Worm (Caenorhabditis elegans): ENCODE measurements around the gene del-10.
A peak's percentile ranks its signal among the peaks of the same experiment; 100 is the strongest.

del-10 gene

DNA sequence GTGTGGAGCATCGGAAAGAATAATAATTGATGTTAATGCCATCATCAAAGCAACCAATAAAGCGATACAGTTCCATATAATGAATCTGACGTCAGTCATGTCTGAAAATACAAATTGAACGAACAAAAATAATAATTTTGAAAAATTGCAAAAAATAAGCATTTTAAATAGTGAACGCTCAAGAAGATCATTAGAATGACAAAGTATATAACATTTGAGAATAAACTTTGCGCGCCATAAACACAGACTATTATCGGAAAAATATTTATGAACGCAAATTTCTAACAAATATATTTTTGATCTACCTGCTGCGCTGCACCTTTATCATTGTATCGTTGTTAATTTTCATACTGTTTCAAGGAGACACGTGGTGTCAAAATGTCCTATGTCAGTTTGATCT lies 19.5 kb upstream of the del-10 start, which contains the start of gene R05G9.3:
Gene R05G9.3, minus strand, starts transcription at position 101 of the 400 bp plus-strand sequence.
- TF ChIP-seq him-1 (tag; optimal IDR thresholded peaks at IDR 0.05), result no peak
- TF ChIP-seq dao-5 (tag; optimal IDR thresholded peaks at IDR 0.05), result no peak

DNA sequence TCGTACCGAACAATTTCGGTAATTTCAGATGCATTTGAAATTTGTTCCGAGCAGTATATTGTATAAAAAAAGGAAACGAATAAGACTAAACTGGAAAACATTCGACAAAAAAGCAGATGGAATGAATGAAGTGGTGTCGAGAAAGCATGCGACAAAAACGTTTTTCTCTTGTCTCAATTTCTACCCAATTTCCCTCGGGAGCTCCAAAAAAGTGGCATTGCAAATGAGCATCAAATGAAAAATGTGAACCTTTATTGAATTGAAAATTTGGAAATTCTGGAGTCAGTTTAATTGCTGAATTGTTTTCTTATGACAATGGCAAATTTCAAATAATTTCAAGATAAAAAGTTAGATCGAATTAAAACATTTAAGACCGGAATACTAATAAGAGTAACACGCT lies 18.2 kb upstream of the del-10 start, which contains the start of gene R05G9.5:
Gene R05G9.5, minus strand, starts transcription at position 101 of the 400 bp plus-strand sequence.
- TF ChIP-seq dao-5 (tag; optimal IDR thresholded peaks at IDR 0.05), result no peak
- no peak for TF ChIP-seq W03F9.2 (tag; optimal IDR thresholded peaks at IDR 0.05)
- TF ChIP-seq him-1 (tag; optimal IDR thresholded peaks at IDR 0.05), result no peak

DNA sequence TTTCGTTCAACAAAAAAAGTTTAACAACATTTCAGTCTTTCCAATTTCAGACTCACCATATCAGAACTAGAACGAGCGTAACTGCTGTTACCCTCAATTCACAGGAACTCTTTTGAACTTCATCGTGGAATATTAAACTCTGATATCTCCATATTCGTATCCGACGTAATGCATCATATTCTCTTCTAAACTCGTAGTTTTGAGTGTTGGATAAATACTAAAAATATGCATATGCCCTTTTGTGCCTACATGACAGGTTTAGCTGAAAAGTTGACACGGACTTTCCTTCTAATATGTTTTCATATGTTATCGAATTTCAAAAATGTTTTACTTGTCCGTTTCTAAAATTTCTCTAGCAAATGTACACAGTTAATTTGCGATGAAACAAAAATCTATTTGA lies 17.1 kb upstream of the del-10 start, which contains the start of gene twk-49:
Gene twk-49, minus strand, starts transcription at position 101 of the 400 bp plus-strand sequence.
- TF ChIP-seq dao-5 (tag; optimal IDR thresholded peaks at IDR 0.05) (no peak), W03F9.2 (tag; optimal IDR thresholded peaks at IDR 0.05) (no peak), him-1 (tag; optimal IDR thresholded peaks at IDR 0.05) (no peak)

DNA sequence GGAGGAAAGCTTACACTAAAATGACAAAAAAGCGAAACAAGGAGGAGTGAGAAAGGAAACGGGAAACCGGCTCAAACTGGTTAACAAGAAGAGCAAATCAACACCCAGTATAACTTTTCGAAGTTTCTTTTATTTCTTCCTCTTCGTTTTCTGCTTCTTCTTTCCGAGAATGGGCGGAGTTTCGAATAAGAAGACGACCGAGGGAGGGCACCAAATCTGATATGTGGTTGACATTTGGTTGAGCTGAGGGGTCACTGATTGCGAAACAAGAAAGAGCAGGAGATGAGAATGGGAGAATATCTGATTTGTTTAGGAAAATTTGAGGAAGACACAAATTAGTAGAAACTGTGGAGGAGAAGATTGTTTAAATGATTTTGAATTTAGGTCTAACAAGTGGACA lies 16.7 kb upstream of the del-10 start:
- TF ChIP-seq dao-5 (tag; optimal IDR thresholded peaks at IDR 0.05) (no peak), him-1 (tag; optimal IDR thresholded peaks at IDR 0.05) (no peak), W03F9.2 (tag; optimal IDR thresholded peaks at IDR 0.05) (no peak)

DNA sequence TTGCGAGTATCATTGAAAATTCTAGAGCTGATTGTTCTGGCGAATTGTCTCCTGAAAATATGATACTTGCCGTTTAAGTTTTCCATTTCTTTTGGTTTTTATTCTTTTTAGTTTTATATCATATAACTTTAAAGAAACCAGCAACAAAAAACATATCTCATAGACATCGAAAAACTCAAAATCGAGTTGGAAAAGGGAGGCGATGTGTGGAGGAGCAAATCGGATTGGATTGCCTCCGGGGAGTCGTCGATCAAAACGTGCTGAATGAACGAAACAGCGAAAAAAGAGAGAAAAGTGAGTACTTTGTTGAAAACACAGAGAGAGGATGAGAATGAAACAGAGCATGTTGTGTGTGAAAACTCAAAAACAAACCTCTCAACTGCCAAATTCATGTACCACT lies 15.2 kb upstream of the del-10 start:
- TF ChIP-seq W03F9.2 (tag; optimal IDR thresholded peaks at IDR 0.05) (no peak), dao-5 (tag; optimal IDR thresholded peaks at IDR 0.05) (no peak), him-1 (tag; optimal IDR thresholded peaks at IDR 0.05) (no peak)

DNA sequence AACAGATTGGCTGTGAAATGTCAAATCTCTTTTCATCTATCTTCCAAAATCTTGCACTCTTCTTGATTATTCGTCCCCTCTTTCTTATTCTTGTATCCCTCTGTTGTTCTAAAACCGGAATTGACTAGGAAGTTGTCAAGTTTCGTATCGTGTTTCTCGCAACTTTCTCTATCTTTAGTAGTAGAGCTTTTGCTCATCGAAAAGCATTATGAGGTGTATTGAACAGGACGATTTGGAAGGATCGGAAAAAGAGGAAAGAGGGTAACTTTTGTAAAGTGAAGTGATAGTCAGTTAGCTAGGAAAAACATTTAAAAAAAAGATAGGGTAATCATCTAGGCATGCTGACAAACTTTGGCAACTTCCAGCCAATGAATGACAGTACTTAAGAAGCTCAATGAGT lies 14.6 kb upstream of the del-10 start:
- no peak for TF ChIP-seq dao-5 (tag; optimal IDR thresholded peaks at IDR 0.05)
- no peak for TF ChIP-seq him-1 (tag; optimal IDR thresholded peaks at IDR 0.05)
- TF ChIP-seq W03F9.2 (tag; optimal IDR thresholded peaks at IDR 0.05), result no peak

DNA sequence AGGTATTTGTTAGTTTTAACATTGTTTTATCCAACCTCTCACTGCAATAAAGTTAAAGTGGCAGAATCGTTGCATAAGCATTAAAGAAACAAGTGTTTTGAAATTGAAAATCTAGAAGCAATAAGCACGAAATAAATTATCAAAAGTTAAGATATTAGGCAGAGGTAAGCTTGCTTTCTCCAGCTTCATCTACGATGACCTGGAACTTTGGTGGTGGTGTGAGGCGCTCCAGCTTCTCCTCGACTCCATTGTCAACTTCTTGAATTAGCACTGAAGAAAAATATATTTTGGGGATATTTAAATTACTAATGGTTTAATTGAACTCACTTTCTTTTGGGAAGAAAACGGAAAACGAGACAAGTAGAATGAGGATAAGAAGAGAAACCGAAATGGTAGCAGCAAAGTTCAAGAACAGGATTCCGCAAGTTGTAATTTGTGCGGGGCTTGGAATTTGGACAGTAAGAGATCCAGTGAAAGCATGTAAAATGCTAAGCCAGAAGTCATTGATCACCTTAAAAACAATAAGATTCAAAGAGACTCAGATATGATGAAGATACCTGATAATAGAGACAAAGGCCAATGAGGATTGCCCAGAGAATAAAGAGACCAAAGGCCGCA lies 11.9 kb upstream of the del-10 start:
- TF ChIP-seq W03F9.2 (tag; optimal IDR thresholded peaks at IDR 0.05) (no peak), him-1 (tag; optimal IDR thresholded peaks at IDR 0.05) (no peak), dao-5 (tag; optimal IDR thresholded peaks at IDR 0.05) (no peak)

DNA sequence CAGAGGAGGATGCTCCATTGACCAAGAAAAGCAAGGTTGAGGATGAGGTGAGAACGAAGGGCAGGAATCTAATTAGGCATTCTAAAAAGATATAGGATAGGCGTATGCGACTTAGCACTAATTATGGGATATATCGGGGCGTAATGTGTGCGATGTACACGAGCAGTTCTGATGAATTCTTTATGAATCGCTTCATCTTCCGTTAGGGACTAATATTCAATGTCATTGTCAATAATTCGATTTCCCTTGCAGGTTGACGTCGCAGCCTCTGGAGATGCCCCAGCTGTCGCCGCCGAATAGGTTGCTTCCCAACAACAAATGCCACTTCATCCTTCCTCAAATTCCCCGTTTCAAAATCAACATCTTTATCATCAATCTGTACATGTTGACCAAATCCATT lies 11.2 kb upstream of the del-10 start:
- TF ChIP-seq W03F9.2 (tag; optimal IDR thresholded peaks at IDR 0.05) (no peak), him-1 (tag; optimal IDR thresholded peaks at IDR 0.05) (no peak), dao-5 (tag; optimal IDR thresholded peaks at IDR 0.05) (no peak)

DNA sequence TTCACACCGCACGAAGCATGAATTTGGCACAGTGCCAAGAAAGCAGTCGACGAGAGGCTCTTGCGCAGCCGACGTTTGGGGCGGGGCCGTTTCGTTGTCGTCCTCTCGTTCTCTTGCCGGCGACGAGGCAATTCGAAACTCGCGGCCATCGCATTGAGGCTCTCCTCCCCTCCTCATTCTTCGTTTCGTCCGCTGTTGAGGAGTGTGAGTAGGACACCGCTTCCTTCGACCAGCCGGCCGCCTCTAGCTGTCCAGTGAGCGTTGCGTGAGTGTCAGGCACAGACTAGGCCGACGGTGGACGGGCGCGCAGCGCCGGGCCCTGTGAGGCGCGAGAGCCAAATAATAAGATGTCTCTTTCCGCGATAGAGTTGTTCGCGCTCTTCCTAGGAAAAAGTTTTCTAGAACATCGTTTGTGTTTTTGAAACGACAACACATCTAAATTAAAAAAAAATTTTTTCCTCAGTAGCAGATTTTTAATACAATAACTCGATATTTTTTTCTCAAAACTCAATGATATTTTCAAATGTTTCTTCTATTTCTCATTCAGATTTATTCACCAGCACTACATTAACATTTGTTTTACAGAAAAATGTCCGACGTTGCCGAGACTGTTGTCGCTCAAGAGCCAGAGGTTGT lies 10.0 kb upstream of the del-10 start, which contains the start of the genes T28D9.11 and T28D9.1:
Gene T28D9.11, minus strand, starts transcription at position 177 of the 636 bp plus-strand sequence.
Gene T28D9.1, plus strand, starts transcription at position 586 of the 636 bp plus-strand sequence.
- TF ChIP-seq him-1 (tag; optimal IDR thresholded peaks at IDR 0.05), result peak; percentile 63
- TF ChIP-seq W03F9.2 (tag; optimal IDR thresholded peaks at IDR 0.05), result no peak
- no peak for TF ChIP-seq dao-5 (tag; optimal IDR thresholded peaks at IDR 0.05)

DNA sequence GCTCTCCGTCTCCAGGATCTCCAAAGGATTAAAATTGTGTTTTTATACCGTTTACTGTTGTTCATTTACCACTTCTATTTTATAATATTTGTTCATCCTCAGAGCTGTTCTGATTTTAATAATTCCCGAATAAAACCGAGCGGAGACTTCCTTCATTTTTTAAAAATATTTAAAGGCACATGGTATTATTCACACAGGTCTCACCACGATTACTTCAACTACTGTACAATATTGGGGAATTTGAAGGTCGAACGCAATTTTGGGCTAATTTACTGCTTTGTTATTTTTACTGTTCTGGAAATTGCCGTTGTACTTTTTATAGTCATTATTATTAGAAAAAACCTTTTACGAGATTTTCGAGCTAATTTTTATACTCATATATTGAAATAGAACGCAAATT lies 9.3 kb upstream of the del-10 start:
- TF ChIP-seq him-1 (tag; optimal IDR thresholded peaks at IDR 0.05), result no peak
- TF ChIP-seq dao-5 (tag; optimal IDR thresholded peaks at IDR 0.05), result no peak
- no peak for TF ChIP-seq W03F9.2 (tag; optimal IDR thresholded peaks at IDR 0.05)

DNA sequence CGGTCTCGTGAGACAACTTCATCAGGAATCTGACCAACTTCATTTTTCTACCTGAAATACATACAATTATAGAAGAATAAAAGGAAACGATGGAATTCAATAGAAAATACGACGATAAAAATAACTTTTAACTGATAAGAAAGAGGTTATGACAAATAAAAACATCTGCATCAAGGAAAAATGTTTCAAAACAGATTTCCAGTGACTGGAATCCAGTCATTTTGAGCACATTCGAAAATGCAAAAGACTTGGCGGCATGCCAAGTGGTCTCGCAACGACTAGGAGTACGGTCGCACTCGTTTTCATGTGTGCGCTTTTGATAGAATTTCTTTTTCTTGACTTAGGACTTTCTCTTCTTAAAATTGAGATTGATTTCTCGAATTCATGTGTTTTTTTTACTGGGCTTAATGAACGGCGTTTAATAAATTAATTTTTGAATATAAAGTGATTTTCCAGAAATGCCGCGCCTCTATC lies 7.8 kb upstream of the del-10 start, which contains the start of the genes snr-3 and rsp-5:
Gene snr-3, minus strand, starts transcription at position 51 of the 474 bp plus-strand sequence.
Gene rsp-5, plus strand, starts transcription at position 455 of the 474 bp plus-strand sequence.
- TF ChIP-seq dao-5 (tag; optimal IDR thresholded peaks at IDR 0.05) (no peak), him-1 (tag; optimal IDR thresholded peaks at IDR 0.05) (peak; percentile 7), W03F9.2 (tag; optimal IDR thresholded peaks at IDR 0.05) (peak; percentile 70)

DNA sequence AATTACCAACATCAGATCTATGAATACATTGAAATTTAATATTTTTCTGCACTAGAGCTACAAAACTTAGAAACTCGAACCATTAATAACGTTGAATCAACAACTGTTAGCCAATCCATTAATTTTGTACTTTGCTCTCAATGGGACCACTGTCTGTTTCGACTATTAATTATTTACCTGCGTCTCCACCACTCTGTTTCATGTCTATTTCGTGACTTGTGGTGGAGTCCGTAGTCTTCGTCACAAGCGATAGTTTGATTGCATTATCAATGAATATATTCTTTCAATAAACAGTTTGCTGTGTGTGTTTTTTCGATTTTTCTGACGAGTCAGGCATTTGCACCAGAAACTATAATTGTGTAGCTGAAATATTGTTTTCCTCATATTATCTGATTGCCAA lies 4.4 kb upstream of the del-10 start:
- no peak for TF ChIP-seq W03F9.2 (tag; optimal IDR thresholded peaks at IDR 0.05)
- TF ChIP-seq dao-5 (tag; optimal IDR thresholded peaks at IDR 0.05), result no peak
- no peak for TF ChIP-seq him-1 (tag; optimal IDR thresholded peaks at IDR 0.05)

DNA sequence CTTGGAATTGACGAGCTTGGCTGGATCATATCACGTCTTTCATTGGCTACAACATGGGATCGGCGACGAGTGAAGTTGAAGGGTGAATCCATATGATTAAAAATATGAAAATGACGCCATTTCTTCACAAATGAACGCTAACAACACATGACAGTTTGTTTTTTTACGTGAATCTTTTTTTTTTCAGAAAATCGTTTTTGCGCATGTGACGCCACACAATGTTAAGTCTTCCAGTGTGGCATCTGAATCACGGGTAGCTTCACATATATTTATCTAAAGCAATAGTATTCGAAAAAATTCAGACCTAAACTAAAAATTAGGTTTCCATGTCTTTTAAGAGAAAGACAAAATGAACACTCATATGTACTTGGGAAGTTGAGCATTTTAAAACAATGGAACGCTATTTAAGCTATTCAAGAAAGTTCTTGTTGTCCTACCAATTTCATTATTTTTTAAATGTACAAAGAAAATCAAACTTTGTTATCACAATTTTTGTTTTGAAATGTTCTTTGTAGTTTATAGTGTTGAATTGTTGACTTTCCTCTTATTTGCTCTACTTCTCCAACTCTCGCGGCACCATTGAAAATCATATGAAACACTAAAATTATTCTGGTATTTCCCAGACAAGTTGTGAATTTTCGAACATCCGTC lies 3.1 kb upstream of the del-10 start, which contains the start of the genes lido-16 and plpp-1.2:
Gene lido-16, minus strand, starts transcription at position 101 of the 651 bp plus-strand sequence.
Gene plpp-1.2, plus strand, starts transcription at position 601 of the 651 bp plus-strand sequence.
- no peak for TF ChIP-seq him-1 (tag; optimal IDR thresholded peaks at IDR 0.05)
- TF ChIP-seq W03F9.2 (tag; optimal IDR thresholded peaks at IDR 0.05), result no peak
- no peak for TF ChIP-seq dao-5 (tag; optimal IDR thresholded peaks at IDR 0.05)
